Worm (Caenorhabditis elegans): ENCODE data around the gene exc-5.

DNA sequence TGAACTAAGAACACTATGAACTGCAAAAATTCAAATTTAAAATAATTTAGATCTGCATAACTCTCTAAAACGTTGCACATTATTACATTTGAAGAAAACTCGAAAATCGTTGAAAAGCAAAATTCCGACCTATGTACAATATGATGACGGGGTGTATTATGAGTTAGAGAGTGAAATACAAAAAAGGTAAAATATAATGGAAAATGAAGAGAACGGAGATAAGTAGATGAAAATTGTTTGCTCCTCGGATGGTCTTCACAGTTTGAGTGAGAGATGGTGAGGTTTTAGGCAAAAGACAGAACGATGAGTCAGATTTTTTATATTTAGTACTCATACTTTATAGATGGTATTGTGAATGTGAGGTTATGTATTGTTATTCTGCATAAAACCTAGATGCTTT lies 6.1 kb downstream of the exc-5 start:
- TF ChIP-seq ceh-13 (GFP tag; optimal IDR thresholded peaks at IDR 0.05) = no peak
- no peak for TF ChIP-seq tbx-37 (GFP tag; conservative IDR thresholded peaks at IDR 0.05)
- no peak for TF ChIP-seq hmg-4 (GFP tag; optimal IDR thresholded peaks at IDR 0.05)
- TF ChIP-seq aly-1 (tag; optimal IDR thresholded peaks at IDR 0.05) = no peak
- no peak for TF ChIP-seq scrt-1 (GFP tag; IDR thresholded peaks at IDR 0.05)
- TF ChIP-seq ceh-36 (tag; optimal IDR thresholded peaks at IDR 0.05) = no peak
- TF ChIP-seq ama-1 (optimal IDR thresholded peaks at IDR 0.05) = no peak
- no peak for TF ChIP-seq B0310.2 (tag; optimal IDR thresholded peaks at IDR 0.05)
- no peak for TF ChIP-seq tra-4 (tag; optimal IDR thresholded peaks at IDR 0.05)
- no peak for TF ChIP-seq ets-7 (tag; optimal IDR thresholded peaks at IDR 0.05)
